Worm (Caenorhabditis elegans) whole organism, early embryonic: ENCODE data around the gene W08F4.10.

Source experiments
- F13C5.2 ChIP-seq: sonication (generic microtip); optimal IDR thresholded peaks from 2 replicates; lab custom pipeline; 2017; ENCODE audit warnings: mild to moderate bottlenecking, missing genetic modification characterization, inconsistent platforms, missing compliant biosample characterization
- aly-1 ChIP-seq: sonication (generic microtip); optimal IDR thresholded peaks from 2 replicates; lab custom pipeline; 2016; ENCODE audit warnings: missing genetic modification characterization, missing compliant biosample characterization
- ama-1 ChIP-seq: fragments of 150-350 bp; optimal IDR thresholded peaks from 2 replicates; lab custom pipeline; 2014
- ceh-36 ChIP-seq: sonication (generic microtip); optimal IDR thresholded peaks from 2 replicates; lab custom pipeline; 2016; ENCODE audit warnings: missing genetic modification characterization, inconsistent platforms, missing compliant biosample characterization
- flt-1 ChIP-seq: fragments of 200-800 bp; sonication (Bioruptor generic); IDR thresholded peaks from 2 replicates; pipeline ENCODE4 v1.3.6; 2022; ENCODE audit warnings: missing genetic modification characterization, missing compliant biosample characterization
- hmbx-1 ChIP-seq: sonication (generic microtip); optimal IDR thresholded peaks from 2 replicates; lab custom pipeline; 2016; ENCODE audit warnings: mild to moderate bottlenecking, missing genetic modification characterization, missing compliant biosample characterization
- hmg-4 ChIP-seq: fragments of 200-800 bp; sonication (Bioruptor generic); optimal IDR thresholded peaks from 2 replicates; lab custom pipeline; 2018; ENCODE audit warnings: mild to moderate bottlenecking, missing genetic modification characterization, missing compliant biosample characterization
- hnd-1 ChIP-seq: sonication (generic microtip); optimal IDR thresholded peaks from 2 replicates; lab custom pipeline; 2016; ENCODE audit warnings: missing genetic modification characterization, missing compliant biosample characterization
- tra-4 ChIP-seq: sonication (generic microtip); optimal IDR thresholded peaks from 2 replicates; lab custom pipeline; 2017; ENCODE audit warnings: missing genetic modification characterization, missing compliant biosample characterization

ce11 chrII:622478-622877 lies 31.5 kb upstream of the W08F4.10 start:
- TF ChIP-seq flt-1 (no peak), aly-1 (tag; lab: Kevin White, UChicago) (no peak), ceh-36 (tag; lab: Kevin White, UChicago) (no peak), tra-4 (no peak), hmg-4 (GFP tag; lab: Kevin White, UChicago) (no peak), F13C5.2 (no peak), ama-1 (lab: Kevin White, UChicago) (no peak), hnd-1 (no peak), hmbx-1 (tag; lab: Kevin White, UChicago) (no peak)
